Fruit fly (Drosophila melanogaster) whole organism, embryonic: ENCODE measurements around the gene Oatp30B.

ENCODE experiments used
- Adf1 ChIP-seq: fragments of 200-800 bp; sonication (Bioruptor generic); IDR thresholded peaks from 2 replicates; pipeline ENCODE4 v1.3.6; 2022; ENCODE audit warnings: missing biosample characterization, missing genetic modification characterization
- Aef1 ChIP-seq: fragments of 200-800 bp; sonication (Bioruptor generic); IDR thresholded peaks from 3 replicates; pipeline ENCODE4 v1.3.6; 2022; ENCODE audit warnings: missing biosample characterization, missing genetic modification characterization
- Atf6 ChIP-seq: fragments of 200-800 bp; sonication (Bioruptor generic); IDR thresholded peaks from 2 replicates; pipeline ENCODE4 v1.3.6; 2022; ENCODE audit warnings: missing biosample characterization, missing genetic modification characterization
- Blimp-1 ChIP-seq: fragments of 200-800 bp; sonication (Bioruptor generic); optimal IDR thresholded peaks from 3 replicates; lab custom pipeline; 2018; ENCODE audit warnings: missing biosample characterization, missing genetic modification characterization, mild to moderate bottlenecking, moderate library complexity, missing genetic modification reagents
- Bteb2 ChIP-seq: fragments of 200-800 bp; sonication (Bioruptor generic); optimal IDR thresholded peaks from 2 replicates; lab custom pipeline; 2016; ENCODE audit warnings: missing biosample characterization, missing genetic modification characterization
- CG10462 ChIP-seq: fragments of 200-800 bp; sonication (Bioruptor generic); optimal IDR thresholded peaks from 2 replicates; lab custom pipeline; 2016; ENCODE audit warnings: missing biosample characterization, missing genetic modification characterization
- CG12071 ChIP-seq: fragments of 200-800 bp; sonication (Bioruptor generic); optimal IDR thresholded peaks from 3 replicates; lab custom pipeline; 2018; ENCODE audit warnings: missing biosample characterization, mild to moderate bottlenecking, missing genetic modification characterization
- CG12236 ChIP-seq: fragments of 200-800 bp; sonication (Bioruptor generic); optimal IDR thresholded peaks from 2 replicates; lab custom pipeline; 2016; ENCODE audit warnings: missing biosample characterization, missing genetic modification characterization
- CG12659 ChIP-seq: fragments of 200-800 bp; sonication (Bioruptor generic); optimal IDR thresholded peaks from 3 replicates; lab custom pipeline; 2017; ENCODE audit warnings: mild to moderate bottlenecking, missing biosample characterization, missing genetic modification reagents, missing genetic modification characterization
- CG14014 ChIP-seq: fragments of 200-800 bp; sonication (Bioruptor generic); IDR thresholded peaks from 2 replicates; pipeline ENCODE4 v1.3.6; 2022; ENCODE audit warnings: missing biosample characterization, missing genetic modification characterization
- CG14050 ChIP-seq: fragments of 200-800 bp; sonication (Bioruptor generic); IDR thresholded peaks from 3 replicates; pipeline ENCODE4 v1.3.6; 2022; ENCODE audit warnings: missing biosample characterization, missing genetic modification characterization
- CG14667 ChIP-seq: fragments of 200-800 bp; sonication (Bioruptor generic); IDR thresholded peaks from 2 replicates; pipeline ENCODE4 v1.3.6; 2022; ENCODE audit warnings: missing biosample characterization, missing genetic modification characterization
- CG15479 ChIP-seq: fragments of 200-800 bp; sonication (Bioruptor generic); optimal IDR thresholded peaks from 3 replicates; lab custom pipeline; 2019; ENCODE audit warnings: missing biosample characterization, mild to moderate bottlenecking, missing genetic modification characterization, moderate library complexity
- CG1602 ChIP-seq: fragments of 200-800 bp; sonication (Bioruptor generic); optimal IDR thresholded peaks from 3 replicates; lab custom pipeline; 2016; ENCODE audit warnings: missing biosample characterization, missing genetic modification characterization
- CG32772 ChIP-seq: fragments of 200-800 bp; sonication (Bioruptor generic); IDR thresholded peaks from 2 replicates; pipeline ENCODE4 v1.3.6; 2022; ENCODE audit warnings: missing biosample characterization, missing genetic modification characterization
- CG3281 ChIP-seq: fragments of 200-800 bp; sonication (Bioruptor generic); optimal IDR thresholded peaks from 3 replicates; lab custom pipeline; 2017; ENCODE audit warnings: missing biosample characterization, mild to moderate bottlenecking, missing genetic modification characterization
- CG3838 ChIP-seq: fragments of 200-800 bp; sonication (Bioruptor generic); optimal IDR thresholded peaks from 3 replicates; lab custom pipeline; 2016; ENCODE audit warnings: missing biosample characterization, missing genetic modification characterization
- CG3995 ChIP-seq: fragments of 200-800 bp; sonication (Bioruptor generic); optimal IDR thresholded peaks from 3 replicates; lab custom pipeline; 2016; ENCODE audit warnings: missing biosample characterization, missing genetic modification characterization
- CG4328 ChIP-seq: fragments of 200-800 bp; sonication (Bioruptor generic); optimal IDR thresholded peaks from 3 replicates; lab custom pipeline; 2017; ENCODE audit warnings: missing biosample characterization, missing genetic modification reagents, missing genetic modification characterization
- CG6175 ChIP-seq: fragments of 200-800 bp; sonication (Bioruptor generic); IDR thresholded peaks from 3 replicates; pipeline ENCODE4 v1.3.6; 2022; ENCODE audit warnings: missing biosample characterization, missing genetic modification characterization
- CG7928 ChIP-seq: fragments of 200-800 bp; sonication (Bioruptor generic); optimal IDR thresholded peaks from 2 replicates; lab custom pipeline; 2017; ENCODE audit warnings: missing biosample characterization, mild to moderate bottlenecking, missing genetic modification characterization
- CG8478 ChIP-seq: fragments of >200 bp; optimal IDR thresholded peaks from 2 replicates; lab custom pipeline; 2018
- D ChIP-seq, 2 experiments: fragments of 200-800 bp in 1 of 2; fragments of >200 bp in 1 of 2; sonication (Bioruptor generic) in 1 of 2; optimal IDR thresholded peaks; 2 replicates in 1 of 2; 3 replicates in 1 of 2; lab custom pipeline; 2017; ENCODE audit warnings: mild to moderate bottlenecking in 1 of 2, missing biosample characterization in 1 of 2, missing genetic modification characterization in 1 of 2, missing genetic modification reagents in 1 of 2
- Fer2 ChIP-seq: fragments of 200-800 bp; sonication (Bioruptor generic); optimal IDR thresholded peaks from 2 replicates; lab custom pipeline; 2018; ENCODE audit warnings: missing biosample characterization, mild to moderate bottlenecking, missing genetic modification characterization, moderate library complexity
- HmgZ ChIP-seq: fragments of 200-800 bp; sonication (Bioruptor generic); optimal IDR thresholded peaks from 2 replicates; lab custom pipeline; 2018; ENCODE audit warnings: missing biosample characterization, mild to moderate bottlenecking, missing genetic modification characterization
- Hmr ChIP-seq: fragments of 200-800 bp; sonication (Bioruptor generic); optimal IDR thresholded peaks from 3 replicates; lab custom pipeline; 2017; ENCODE audit warnings: mild to moderate bottlenecking, missing biosample characterization, missing genetic modification reagents, missing genetic modification characterization
- MBD-R2 ChIP-seq: fragments of 200-800 bp; sonication (Bioruptor generic); IDR thresholded peaks from 2 replicates; pipeline ENCODE4 v1.3.6; 2022; ENCODE audit warnings: missing biosample characterization, missing genetic modification characterization
- Opbp ChIP-seq: fragments of 200-800 bp; sonication (Bioruptor generic); IDR thresholded peaks from 3 replicates; pipeline ENCODE4 v1.3.6; 2022; ENCODE audit warnings: missing biosample characterization, missing genetic modification characterization; ENCODE audit not compliant: partially characterized antibody
- Scr ChIP-seq: fragments of 200-800 bp; sonication (Bioruptor generic); IDR thresholded peaks from 2 replicates; pipeline ENCODE4 v1.3.6; 2022; ENCODE audit warnings: missing biosample characterization, missing genetic modification characterization; ENCODE audit not compliant: partially characterized antibody
- ash1 ChIP-seq: fragments of 200-800 bp; sonication (Bioruptor generic); optimal IDR thresholded peaks from 2 replicates; lab custom pipeline; 2018; ENCODE audit warnings: missing biosample characterization, mild to moderate bottlenecking, missing genetic modification characterization
- bsh ChIP-seq, 2 experiments: fragments of 200-800 bp; sonication (Bioruptor generic); optimal IDR thresholded peaks; 2 replicates each; lab custom pipeline; 2017 to 2018; ENCODE audit warnings: mild to moderate bottlenecking in 2 of 2, missing biosample characterization in 2 of 2, missing genetic modification characterization in 2 of 2, moderate library complexity in 1 of 2
- esg ChIP-seq: fragments of 200-800 bp; sonication (Bioruptor generic); conservative IDR thresholded peaks from 2 replicates; pipeline ENCODE4 v1.3.6; 2022; ENCODE audit warnings: missing biosample characterization, missing genetic modification characterization
- gro ChIP-seq: fragments of 200-800 bp; sonication (Bioruptor generic); optimal IDR thresholded peaks from 2 replicates; lab custom pipeline; 2016; ENCODE audit warnings: missing biosample characterization, missing genetic modification characterization
- gsb ChIP-seq: fragments of 200-800 bp; sonication (Bioruptor generic); IDR thresholded peaks from 2 replicates; pipeline ENCODE4 v1.3.6; 2022; ENCODE audit warnings: missing biosample characterization, missing genetic modification characterization
- gt ChIP-seq: fragments of 200-800 bp; sonication (Bioruptor generic); IDR thresholded peaks from 2 replicates; pipeline ENCODE4 v1.3.6; 2022; ENCODE audit warnings: missing biosample characterization, missing genetic modification characterization
- h ChIP-seq: fragments of >200 bp; optimal IDR thresholded peaks from 2 replicates; lab custom pipeline; 2017
- ham ChIP-seq: fragments of 200-800 bp; sonication (Bioruptor generic); IDR thresholded peaks from 2 replicates; pipeline ENCODE4 v1.3.6; 2022; ENCODE audit warnings: missing biosample characterization, missing genetic modification characterization
- her ChIP-seq: fragments of 200-800 bp; sonication (Bioruptor generic); optimal IDR thresholded peaks from 2 replicates; lab custom pipeline; 2016; ENCODE audit warnings: missing biosample characterization, missing genetic modification characterization
- jigr1 ChIP-seq: fragments of 200-800 bp; sonication (Bioruptor generic); IDR thresholded peaks from 3 replicates; pipeline ENCODE4 v1.3.6; 2022; ENCODE audit warnings: missing biosample characterization, missing genetic modification characterization
- kni ChIP-seq: fragments of 200-800 bp; sonication (Bioruptor generic); optimal IDR thresholded peaks from 3 replicates; lab custom pipeline; 2017; ENCODE audit warnings: mild to moderate bottlenecking, missing biosample characterization, missing genetic modification reagents, missing genetic modification characterization
- knrl ChIP-seq: fragments of 200-800 bp; sonication (Bioruptor generic); IDR thresholded peaks from 3 replicates; pipeline ENCODE4 v1.3.6; 2022; ENCODE audit warnings: missing biosample characterization, missing genetic modification characterization; ENCODE audit not compliant: partially characterized antibody
- pita ChIP-seq: fragments of 200-800 bp; sonication (Bioruptor generic); optimal IDR thresholded peaks from 2 replicates; lab custom pipeline; 2017; ENCODE audit warnings: missing biosample characterization, mild to moderate bottlenecking, missing genetic modification characterization
- ranshi ChIP-seq: fragments of 200-800 bp; sonication (Bioruptor generic); IDR thresholded peaks from 2 replicates; pipeline ENCODE4 v1.3.6; 2022; ENCODE audit warnings: missing biosample characterization, missing genetic modification characterization
- rib ChIP-seq: fragments of 200-800 bp; sonication (Bioruptor generic); IDR thresholded peaks from 2 replicates; pipeline ENCODE4 v1.3.6; 2022; ENCODE audit warnings: missing biosample characterization, missing genetic modification characterization
- sim ChIP-seq: fragments of 200-800 bp; sonication (Bioruptor generic); IDR thresholded peaks from 2 replicates; pipeline ENCODE4 v1.3.6; 2022; ENCODE audit warnings: missing biosample characterization, missing genetic modification characterization
- sima ChIP-seq: fragments of 200-800 bp; sonication (Bioruptor generic); optimal IDR thresholded peaks from 2 replicates; lab custom pipeline; 2016; ENCODE audit warnings: missing biosample characterization, missing genetic modification characterization
- stc ChIP-seq: fragments of 200-800 bp; sonication (Bioruptor generic); IDR thresholded peaks from 2 replicates; pipeline ENCODE4 v1.3.6; 2022; ENCODE audit warnings: missing biosample characterization, missing genetic modification characterization
- tap ChIP-seq: fragments of 200-800 bp; optimal IDR thresholded peaks from 3 replicates; lab custom pipeline; 2019; ENCODE audit warnings: missing biosample characterization, mild to moderate bottlenecking, missing genetic modification characterization, moderate library complexity
- vnd ChIP-seq: fragments of 200-800 bp; sonication (Bioruptor generic); IDR thresholded peaks from 3 replicates; pipeline ENCODE4 v1.3.6; 2022; ENCODE audit warnings: missing biosample characterization, missing genetic modification characterization; ENCODE audit not compliant: partially characterized antibody
- zen2 ChIP-seq: fragments of 200-800 bp; sonication (Bioruptor generic); IDR thresholded peaks from 3 replicates; pipeline ENCODE4 v1.3.6; 2022; ENCODE audit warnings: missing biosample characterization, missing genetic modification characterization; ENCODE audit not compliant: partially characterized antibody

The Oatp30B gene

DNA sequence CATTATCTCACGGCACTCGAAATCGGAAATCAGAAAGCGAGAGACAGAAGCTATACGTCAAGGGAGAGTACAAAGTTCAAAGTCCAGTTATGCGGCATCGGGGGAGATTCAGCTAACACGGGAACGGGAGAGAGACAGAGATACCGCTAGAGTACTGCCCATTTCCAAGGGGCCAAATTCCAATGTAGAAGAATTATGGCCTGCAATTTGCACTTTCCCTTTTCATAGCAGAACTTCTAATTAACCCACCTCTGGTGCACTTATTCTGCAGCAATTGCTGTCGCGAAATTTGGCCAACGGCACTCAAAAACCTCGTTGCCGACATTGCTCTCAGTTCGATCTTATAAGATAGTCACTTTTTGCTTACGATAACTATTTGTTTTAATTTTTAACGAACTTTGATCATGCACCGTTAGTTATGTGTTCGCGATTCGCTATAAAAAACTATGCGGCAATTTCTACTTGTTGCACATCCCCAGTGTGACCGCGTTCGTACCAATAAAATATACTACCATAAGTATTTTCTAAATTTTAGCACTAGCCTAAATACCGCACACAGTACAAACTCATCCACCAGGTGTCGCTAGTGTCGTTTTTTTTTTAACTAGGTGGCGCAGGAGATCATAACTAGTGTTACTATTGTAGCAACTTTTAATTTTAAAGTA is 55.4 kb downstream of the Oatp30B start, which contains the start of gene Mtpalpha (continued):
- TF ChIP-seq CG3995 (GFP tag; lab: Kevin White, UChicago) (no peak), CG32772 (GFP tag; lab: Robert Waterston, UW) (0 out of 2 replicates have a peak, but pooled peaks have one; percentile 31), Atf6 (no peak), gsb (GFP tag; lab: Robert Waterston, UW) (no peak), kni (GFP tag; lab: Kevin White, UChicago) (no peak), CG1602 (GFP tag; lab: Kevin White, UChicago) (peak; percentile 28), CG12071 (no peak), her (no peak), Adf1 (no peak), Bteb2 (GFP tag; lab: Kevin White, UChicago) (no peak), HmgZ (tag; lab: Kevin White, UChicago) (peak; percentile 55), ham (GFP tag; lab: Robert Waterston, UW) (no peak), MBD-R2 (GFP tag; lab: Robert Waterston, UW) (peak; percentile 72), sima (GFP tag; lab: Kevin White, UChicago) (no peak), CG14667 (GFP tag; lab: Robert Waterston, UW) (no peak), CG15479 (GFP tag; lab: Kevin White, UChicago) (no peak), h (lab: Kevin White, UChicago) (no peak), Blimp-1 (GFP tag; lab: Kevin White, UChicago) (peak; percentile 64), CG14014 (no peak), knrl (GFP tag; lab: Robert Waterston, UW) (peak; percentile 44; the same call in 1 of the 3 replicates), gro (GFP tag; lab: Kevin White, UChicago) (peak; percentile 59), stc (GFP tag; lab: Robert Waterston, UW) (no peak; the same call in 1 of the 2 replicates), CG12236 (GFP tag; lab: Kevin White, UChicago) (no peak), Fer2 (no peak), CG12659 (peak; percentile 61), zen2 (GFP tag; lab: Robert Waterston, UW) (no peak), gt (GFP tag; lab: Robert Waterston, UW) (no peak), esg (no peak), Aef1 (GFP tag; lab: Robert Waterston, UW) (no peak; the same call in 2 of the 3 replicates), Scr (GFP tag; lab: Robert Waterston, UW) (no peak), bsh (GFP tag; optimal IDR thresholded peaks at IDR 0.05; lab: Kevin White, UChicago) (peak; percentile 27 to 99), Hmr (peak; percentile 74), CG3281 (no peak), ranshi (GFP tag; lab: Robert Waterston, UW) (no peak), pita (peak; percentile 29), CG14050 (GFP tag; lab: Robert Waterston, UW) (no peak), tap (no peak), CG7928 (GFP tag; lab: Kevin White, UChicago) (no peak), rib (GFP tag; lab: Robert Waterston, UW) (peak; percentile 36; the same call in 1 of the 2 replicates), CG4328 (GFP tag; lab: Kevin White, UChicago) (no peak), CG8478 (lab: Kevin White, UChicago) (no peak), jigr1 (GFP tag; lab: Robert Waterston, UW) (no peak), D (optimal IDR thresholded peaks at IDR 0.05; lab: Kevin White, UChicago) (no peak), D (GFP tag; optimal IDR thresholded peaks at IDR 0.05; lab: Kevin White, UChicago) (no peak), CG10462 (GFP tag; lab: Kevin White, UChicago) (peak; percentile 34), CG3838 (GFP tag; lab: Kevin White, UChicago) (peak; percentile 84), CG6175 (GFP tag; lab: Robert Waterston, UW) (no peak), Opbp (no peak), vnd (GFP tag; lab: Robert Waterston, UW) (no peak), sim (GFP tag; lab: Robert Waterston, UW) (peak; percentile 12; the same call in 1 of the 2 replicates), ash1 (GFP tag; lab: Kevin White, UChicago) (no peak)
